Fruit fly (Drosophila melanogaster) S2 (cell line): ENCODE measurements around the gene CG11696.

Source experiments
- CG8478 ChIP-seq: fragments of >200 bp; optimal IDR thresholded peaks from 2 replicates; lab custom pipeline; 2018
- CTCF ChIP-seq, 2 experiments: fragments of >200 bp; optimal IDR thresholded peaks; 2 replicates each; lab custom pipeline; 2018

dm6 chrX:11611645-11612079 lies 38.1 kb downstream of the CG11696 start, which contains the start of the genes CG2247 and CG1703:
- no peak for TF ChIP-seq CG8478 (lab: Kevin White, UChicago)
- TF ChIP-seq CTCF (optimal IDR thresholded peaks at IDR 0.05; lab: Kevin White, UChicago) = no peak
